Worm (Caenorhabditis elegans): ENCODE measurements around the gene str-81.

DNA sequence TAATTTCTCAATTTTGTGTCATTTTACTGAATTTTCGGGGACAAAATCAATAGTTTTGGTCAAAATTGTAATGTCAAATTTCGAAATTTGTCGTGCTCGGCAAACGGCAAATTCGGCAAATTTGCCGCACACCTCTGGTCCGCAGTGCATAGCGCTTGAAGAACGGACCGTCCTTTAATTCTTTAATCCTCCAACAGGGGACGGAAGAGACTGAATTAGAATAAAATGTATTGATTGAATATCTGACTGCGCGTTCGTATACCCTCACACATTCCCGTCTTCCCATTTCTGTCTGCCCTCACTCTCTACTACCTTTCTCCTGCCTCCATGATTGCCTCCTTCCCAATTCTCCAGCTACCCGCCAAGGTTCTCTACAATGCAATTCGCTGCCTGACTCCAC lies 48.4 kb upstream of the str-81 start, which contains the start of gene F55C9.14:
- TF ChIP-seq scrt-1 (GFP tag; IDR thresholded peaks at IDR 0.05), result no peak
- TF ChIP-seq sea-1 (GFP tag; conservative IDR thresholded peaks at IDR 0.05), result no peak
- no peak for TF ChIP-seq ama-1 (optimal IDR thresholded peaks at IDR 0.05)
- no peak for TF ChIP-seq ceh-36 (tag; optimal IDR thresholded peaks at IDR 0.05)
- TF ChIP-seq hmbx-1 (tag; optimal IDR thresholded peaks at IDR 0.05), result no peak
- no peak for TF ChIP-seq B0310.2 (tag; optimal IDR thresholded peaks at IDR 0.05)
- no peak for TF ChIP-seq aly-1 (tag; optimal IDR thresholded peaks at IDR 0.05)
- TF ChIP-seq hmg-4 (GFP tag; optimal IDR thresholded peaks at IDR 0.05), result no peak
- no peak for TF ChIP-seq tra-4 (tag; optimal IDR thresholded peaks at IDR 0.05)
- TF ChIP-seq ets-7 (tag; optimal IDR thresholded peaks at IDR 0.05), result no peak
- no peak for TF ChIP-seq tbx-37 (GFP tag; conservative IDR thresholded peaks at IDR 0.05)
- no peak for TF ChIP-seq flt-1 (GFP tag; IDR thresholded peaks at IDR 0.05)
